Worm (Caenorhabditis elegans) whole organism, L1 larva: ENCODE data around the gene sri-66.
A peak's percentile ranks its signal among the peaks of the same experiment; 100 is the strongest.

ENCODE experiments used
- F16B12.6 ChIP-seq: fragments of 150-350 bp; optimal IDR thresholded peaks from 2 replicates; lab custom pipeline; 2014; ENCODE audit warnings: missing biosample characterization, missing genetic modification characterization
- Y116A8C.19 ChIP-seq: sonication (generic microtip); optimal IDR thresholded peaks from 2 replicates; lab custom pipeline; 2016; ENCODE audit warnings: missing compliant biosample characterization, missing genetic modification characterization, borderline replicate concordance
- alr-1 ChIP-seq: fragments of 200-800 bp; sonication (Bioruptor generic); optimal IDR thresholded peaks from 2 replicates; lab custom pipeline; 2018; ENCODE audit warnings: borderline replicate concordance, mild to moderate bottlenecking, missing genetic modification characterization, missing compliant biosample characterization
- ceh-63 ChIP-seq: fragments of 200-800 bp; sonication (Bioruptor generic); optimal IDR thresholded peaks from 2 replicates; lab custom pipeline; 2018; ENCODE audit warnings: mild to moderate bottlenecking, missing genetic modification characterization, missing compliant biosample characterization
- ces-1 ChIP-seq: fragments of 150-350 bp; optimal IDR thresholded peaks from 2 replicates; lab custom pipeline; 2014; ENCODE audit warnings: missing biosample characterization, missing genetic modification reagents, missing genetic modification characterization
- dpl-1 ChIP-seq, 3 experiments: fragments of 150-350 bp in 2 of 3; sonication (generic microtip) in 1 of 3; optimal IDR thresholded peaks; 2 replicates each; lab custom pipeline; 2014 to 2017; ENCODE audit warnings: missing biosample characterization in 3 of 3, missing genetic modification characterization in 3 of 3, missing genetic modification reagents in 3 of 3
- efl-1 ChIP-seq, 4 experiments: fragments of 150-350 bp; optimal IDR thresholded peaks in 3 of 4; peaks in 1 of 4; 1 replicate in 1 of 4; 2 replicates in 3 of 4; lab custom pipeline; 2014; ENCODE audit warnings: missing biosample characterization in 2 of 4, missing genetic modification characterization in 2 of 4, missing genetic modification reagents in 2 of 4
- egl-27 ChIP-seq, 2 experiments: fragments of 150-350 bp in 1 of 2; sonication (generic microtip); optimal IDR thresholded peaks; 3 replicates each; lab custom pipeline; 2017 to 2018; ENCODE audit warnings: missing biosample characterization in 2 of 2, missing genetic modification characterization in 2 of 2, missing genetic modification reagents in 2 of 2
- ets-5 ChIP-seq: fragments of 200-800 bp; sonication (Bioruptor generic); IDR thresholded peaks from 2 replicates; pipeline ENCODE4 v1.3.6; 2022; ENCODE audit warnings: missing genetic modification characterization, missing compliant biosample characterization
- fkh-10 ChIP-seq: sonication (generic microtip); optimal IDR thresholded peaks from 2 replicates; lab custom pipeline; 2017; ENCODE audit warnings: missing biosample characterization, missing genetic modification reagents, missing genetic modification characterization
- fkh-8 ChIP-seq: sonication (generic microtip); optimal IDR thresholded peaks from 2 replicates; lab custom pipeline; 2016; ENCODE audit warnings: mild to moderate bottlenecking, missing genetic modification characterization, missing compliant biosample characterization
- hlh-4 ChIP-seq: sonication (generic microtip); optimal IDR thresholded peaks from 2 replicates; lab custom pipeline; 2016; ENCODE audit warnings: mild to moderate bottlenecking, missing genetic modification characterization, missing compliant biosample characterization
- hpl-2 ChIP-seq: fragments of 150-350 bp; optimal IDR thresholded peaks from 2 replicates; lab custom pipeline; 2014; ENCODE audit warnings: missing biosample characterization, missing genetic modification reagents, missing genetic modification characterization
- isw-1 ChIP-seq: fragments of 200-800 bp; sonication (Bioruptor generic); IDR thresholded peaks from 2 replicates; pipeline ENCODE4 v1.3.6; 2022; ENCODE audit warnings: missing genetic modification characterization, missing compliant biosample characterization
- lin-35 ChIP-seq, 2 experiments: fragments of 150-350 bp; optimal IDR thresholded peaks; 2 replicates each; lab custom pipeline; 2014; ENCODE audit warnings: missing biosample characterization in 2 of 2, missing genetic modification characterization in 2 of 2, missing genetic modification reagents in 2 of 2
- lsy-2 ChIP-seq, 2 experiments: fragments of 150-350 bp; optimal IDR thresholded peaks; 2 replicates each; lab custom pipeline; 2014; ENCODE audit warnings: missing biosample characterization in 2 of 2, missing genetic modification characterization in 2 of 2
- mab-9 ChIP-seq: fragments of 200-800 bp; sonication (Bioruptor generic); IDR thresholded peaks from 2 replicates; pipeline ENCODE4 v1.3.6; 2022; ENCODE audit warnings: missing genetic modification reagents, missing genetic modification characterization, missing compliant biosample characterization
- mep-1 ChIP-seq: fragments of 150-350 bp; optimal IDR thresholded peaks from 2 replicates; lab custom pipeline; 2014; ENCODE audit warnings: missing biosample characterization, missing genetic modification characterization
- nhr-11 ChIP-seq: fragments of 150-350 bp; optimal IDR thresholded peaks from 2 replicates; lab custom pipeline; 2014; ENCODE audit warnings: missing biosample characterization, missing genetic modification characterization
- nhr-20 ChIP-seq: sonication (generic microtip); optimal IDR thresholded peaks from 2 replicates; lab custom pipeline; 2016; ENCODE audit warnings: mild to moderate bottlenecking, missing genetic modification characterization, missing compliant biosample characterization
- nhr-47 ChIP-seq: sonication (generic microtip); optimal IDR thresholded peaks from 2 replicates; lab custom pipeline; 2016; ENCODE audit warnings: mild to moderate bottlenecking, missing genetic modification characterization, moderate library complexity, missing compliant biosample characterization
- nhr-71 ChIP-seq: sonication (generic microtip); optimal IDR thresholded peaks from 2 replicates; lab custom pipeline; 2016; ENCODE audit warnings: mild to moderate bottlenecking, missing genetic modification characterization, moderate library complexity, missing compliant biosample characterization
- nhr-77 ChIP-seq: fragments of 150-350 bp; optimal IDR thresholded peaks from 2 replicates; lab custom pipeline; 2014; ENCODE audit warnings: missing biosample characterization, missing genetic modification characterization
- nhr-85 ChIP-seq: sonication (generic microtip); peaks from one replicate; lab custom pipeline; 2016; ENCODE audit warnings: missing genetic modification characterization, inconsistent platforms, missing compliant biosample characterization
- pag-3 ChIP-seq: sonication (generic microtip); optimal IDR thresholded peaks from 2 replicates; lab custom pipeline; 2017; ENCODE audit warnings: missing genetic modification characterization, mild to moderate bottlenecking, missing compliant biosample characterization, antibody characterized with exemption, borderline replicate concordance; ENCODE audit not compliant: insufficient read depth
- pqm-1 ChIP-seq: sonication (generic microtip); optimal IDR thresholded peaks from 3 replicates; lab custom pipeline; 2017; ENCODE audit warnings: missing biosample characterization, missing genetic modification characterization
- sptf-1 ChIP-seq: fragments of 150-350 bp; optimal IDR thresholded peaks from 2 replicates; lab custom pipeline; 2014; ENCODE audit warnings: missing biosample characterization, missing genetic modification characterization
- tbx-2 ChIP-seq: sonication (generic microtip); optimal IDR thresholded peaks from 2 replicates; lab custom pipeline; 2016; ENCODE audit warnings: missing genetic modification characterization, missing compliant biosample characterization
- unc-130 ChIP-seq: fragments of 150-350 bp; optimal IDR thresholded peaks from 2 replicates; lab custom pipeline; 2017; ENCODE audit warnings: missing biosample characterization, missing genetic modification characterization, inconsistent platforms
- xbp-1 ChIP-seq: sonication (generic microtip); optimal IDR thresholded peaks from 2 replicates; lab custom pipeline; 2016; ENCODE audit warnings: missing genetic modification characterization, missing compliant biosample characterization
- zip-4 ChIP-seq: fragments of 200-800 bp; sonication (Bioruptor generic); optimal IDR thresholded peaks from 2 replicates; lab custom pipeline; 2018; ENCODE audit warnings: mild to moderate bottlenecking, missing genetic modification characterization, moderate library complexity, missing compliant biosample characterization

The sri-66 gene

DNA sequence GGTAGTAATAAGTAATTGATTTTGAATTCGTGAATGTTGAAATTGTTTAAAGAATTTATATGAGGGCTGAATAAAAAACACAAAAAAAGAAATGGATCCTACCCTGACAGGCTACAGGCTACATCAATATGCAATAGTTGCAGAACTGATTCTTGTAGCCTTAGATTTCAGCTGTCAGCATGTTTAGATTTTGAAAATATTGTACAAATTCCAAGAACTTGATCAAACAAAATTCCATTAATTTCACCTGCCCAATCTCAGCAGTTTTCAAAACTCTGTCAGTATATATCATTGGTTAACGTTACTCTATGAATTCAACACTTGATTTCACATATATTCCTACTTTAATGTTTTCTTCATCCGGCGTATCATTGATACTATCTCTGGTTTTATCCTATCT, 29.7 kb upstream of the sri-66 start:
- TF ChIP-seq hlh-4 (tag; lab: Kevin White, UChicago) (peak; percentile 98), ces-1 (no peak), nhr-47 (tag; lab: Kevin White, UChicago) (no peak), pqm-1 (tag; lab: Kevin White, UChicago) (no peak), pag-3 (tag; lab: Kevin White, UChicago) (no peak), mab-9 (GFP tag; lab: Robert Waterston, UW) (no peak), fkh-8 (tag; lab: Kevin White, UChicago) (peak; percentile 3), nhr-71 (tag; lab: Kevin White, UChicago) (no peak), alr-1 (tag; lab: Kevin White, UChicago) (no peak)

DNA sequence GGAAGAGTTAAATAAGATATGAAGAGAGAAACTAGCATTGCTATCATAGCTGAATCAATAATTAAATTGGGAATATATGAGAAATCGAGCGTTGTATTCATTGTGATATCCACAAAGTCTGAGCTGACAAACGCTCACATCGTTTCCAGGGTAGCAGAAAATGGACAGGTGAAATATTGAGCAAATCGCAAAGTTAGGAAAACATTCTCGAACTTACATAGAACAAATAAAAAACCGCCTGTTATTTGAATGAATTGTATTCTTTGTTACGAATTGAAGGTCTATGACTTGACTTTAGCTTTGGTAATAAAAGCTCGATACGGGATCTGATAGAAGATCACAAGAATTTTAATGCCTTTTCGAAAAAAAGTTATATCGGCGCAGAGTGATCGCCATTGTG, 24.2 kb upstream of the sri-66 start, which contains the start of gene srz-94:
TSS of gene srz-94 (minus strand) at position 101 of the 400 bp plus-strand sequence.
- TF ChIP-seq fkh-10 (GFP tag; lab: Kevin White, UChicago) (no peak), xbp-1 (tag; lab: Kevin White, UChicago) (no peak), tbx-2 (no peak), nhr-77 (tag; lab: Kevin White, UChicago) (no peak), egl-27 (tag; optimal IDR thresholded peaks at IDR 0.05; lab: Kevin White, UChicago) (no peak)

DNA sequence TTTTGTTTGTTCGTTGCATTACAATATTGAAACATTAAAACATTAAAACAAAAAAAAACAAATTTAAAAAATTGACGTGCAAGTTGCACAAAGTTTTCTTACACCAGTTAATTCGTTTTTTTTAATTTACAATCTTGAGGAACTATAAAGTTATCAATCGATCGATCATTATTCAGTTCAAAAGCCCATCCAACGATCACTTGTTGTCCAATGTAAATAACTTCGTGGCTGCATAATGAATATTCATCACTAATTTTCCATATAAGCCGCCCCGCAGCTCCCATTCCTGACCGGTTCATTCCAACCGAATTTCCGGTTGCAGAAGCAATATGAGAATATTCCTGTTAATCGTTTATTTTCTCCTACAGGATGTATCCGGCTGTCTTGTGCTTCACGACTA, 17.8 kb upstream of the sri-66 start, which contains the start of gene hpo-33:
TSS of gene hpo-33 (plus strand) at position 301 of the 400 bp plus-strand sequence.
- no peak for TF ChIP-seq nhr-77 (tag; lab: Kevin White, UChicago)
- TF ChIP-seq efl-1 (optimal IDR thresholded peaks at IDR 0.05; lab: Kevin White, UChicago): no peak
- peak in 1 of 2 experiments; percentile 44 for TF ChIP-seq efl-1 (GFP tag; optimal IDR thresholded peaks at IDR 0.05 in 1 of 2; lab: Kevin White, UChicago)
- TF ChIP-seq, all 84 proteins: peak for 1

- TF ChIP-seq F16B12.6 (tag; lab: Kevin White, UChicago) (no peak), efl-1 (optimal IDR thresholded peaks at IDR 0.05; lab: Kevin White, UChicago) (no peak), efl-1 (GFP tag; optimal IDR thresholded peaks at IDR 0.05 in 1 of 2; lab: Kevin White, UChicago) (peak in 1 of 2 experiments; percentile 48)
These were observed 15.6 kb upstream of the sri-66 start, which contains the start of gene F28B1.2 for ce11 chrV:17044500-17044899. F28B1.2 (plus strand) TSS chrV:17044800.

ce11 chrV:17061585-17061984, 1.5 kb downstream of the sri-66 start, which contains the start of gene F28B1.9:
F28B1.9 (plus strand) TSS chrV:17061885.
- no peak for TF ChIP-seq F16B12.6 (tag; lab: Kevin White, UChicago)
- no peak for TF ChIP-seq Y116A8C.19 (tag; lab: Kevin White, UChicago)
- no peak for TF ChIP-seq hpl-2
- no peak for TF ChIP-seq alr-1 (tag; lab: Kevin White, UChicago)
- TF ChIP-seq ets-5: no peak
- no peak for TF ChIP-seq mep-1 (tag; lab: Kevin White, UChicago)
- TF ChIP-seq sptf-1 (tag; lab: Kevin White, UChicago): no peak
- no peak for TF ChIP-seq ceh-63 (GFP tag; lab: Kevin White, UChicago)
- TF ChIP-seq efl-1 (optimal IDR thresholded peaks at IDR 0.05; lab: Kevin White, UChicago): no peak
- TF ChIP-seq efl-1 (GFP tag; optimal IDR thresholded peaks at IDR 0.05 in 1 of 2; lab: Kevin White, UChicago): no peak
- TF ChIP-seq fkh-8 (tag; lab: Kevin White, UChicago): no peak
- no peak for TF ChIP-seq nhr-85 (tag; lab: Kevin White, UChicago)
- TF ChIP-seq lsy-2 (tag; optimal IDR thresholded peaks at IDR 0.05; lab: Kevin White, UChicago): no peak

- TF ChIP-seq dpl-1 (GFP tag; optimal IDR thresholded peaks at IDR 0.05; lab: Kevin White, UChicago): no peak
- TF ChIP-seq unc-130: no peak
- TF ChIP-seq zip-4 (GFP tag; lab: Kevin White, UChicago): no peak
- TF ChIP-seq lin-35 (GFP tag; optimal IDR thresholded peaks at IDR 0.05; lab: Kevin White, UChicago): no peak
- TF ChIP-seq nhr-20 (tag; lab: Kevin White, UChicago): no peak
- no peak for TF ChIP-seq nhr-77 (tag; lab: Kevin White, UChicago)
- no peak for TF ChIP-seq nhr-11 (tag; lab: Kevin White, UChicago)
- TF ChIP-seq isw-1: no peak
These were observed 4.6 kb downstream of the sri-66 start, which contains the start of gene srh-255 for ce11 chrV:17064676-17065075. srh-255 (plus strand) TSS chrV:17064976.
